Fruit fly (Drosophila melanogaster) whole organism, pupa: ENCODE data around the gene CG18281.

ENCODE experiments used
- CG12605 ChIP-seq: fragments of 200-800 bp; sonication (Bioruptor generic); IDR thresholded peaks from 2 replicates; pipeline ENCODE4 v1.3.6; 2022; ENCODE audit warnings: missing biosample characterization, missing genetic modification characterization
- CG32121 ChIP-seq: fragments of 200-800 bp; sonication (Bioruptor generic); IDR thresholded peaks from 2 replicates; pipeline ENCODE4 v1.3.6; 2022; ENCODE audit warnings: missing biosample characterization, missing genetic modification characterization
- CG8301 ChIP-seq: fragments of 200-800 bp; sonication (Bioruptor generic); optimal IDR thresholded peaks from 2 replicates; lab custom pipeline; 2018; ENCODE audit warnings: missing biosample characterization, mild to moderate bottlenecking, missing genetic modification characterization
- Pif1A ChIP-seq: fragments of 200-800 bp; sonication (Bioruptor generic); optimal IDR thresholded peaks from 3 replicates; lab custom pipeline; 2016; ENCODE audit warnings: missing biosample characterization, missing genetic modification characterization
- Snoo ChIP-seq: fragments of 200-800 bp; sonication (Bioruptor generic); optimal IDR thresholded peaks from 3 replicates; lab custom pipeline; 2017; ENCODE audit warnings: missing biosample characterization, mild to moderate bottlenecking, missing genetic modification characterization, inconsistent platforms
- fd96Ca ChIP-seq: fragments of 200-800 bp; sonication (Bioruptor generic); IDR thresholded peaks from 3 replicates; pipeline ENCODE4 v1.3.6; 2022; ENCODE audit warnings: missing biosample characterization, missing genetic modification characterization
- gl ChIP-seq: fragments of 200-800 bp; sonication (Bioruptor generic); optimal IDR thresholded peaks from 2 replicates; lab custom pipeline; 2018; ENCODE audit warnings: missing biosample characterization, mild to moderate bottlenecking, missing genetic modification characterization

DNA sequence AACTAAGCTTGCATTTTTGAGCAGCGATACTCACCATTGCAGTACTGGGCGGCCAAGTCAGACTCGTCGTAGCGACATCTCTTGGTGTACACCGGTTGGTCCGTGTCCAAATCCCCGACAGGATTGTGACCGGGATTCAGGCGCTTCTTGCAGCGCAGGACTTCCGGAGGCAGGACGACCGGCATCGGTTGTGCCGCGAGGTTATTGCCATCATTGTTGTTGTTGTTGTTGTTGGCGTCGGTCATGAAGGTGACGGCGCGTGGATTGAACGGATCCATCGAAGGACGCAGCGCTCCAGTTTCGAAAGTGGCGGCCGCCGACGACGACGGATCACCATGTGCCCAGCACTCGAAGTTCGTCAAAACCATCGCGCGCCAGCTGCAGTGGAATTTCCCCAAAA is 27.0 kb upstream of the CG18281 start:
- TF ChIP-seq CG12605 (GFP tag; lab: Robert Waterston, UW): no peak
- TF ChIP-seq Snoo (tag; lab: Kevin White, UChicago): no peak
- TF ChIP-seq Pif1A (GFP tag; lab: Kevin White, UChicago): no peak
- TF ChIP-seq CG32121 (GFP tag; lab: Robert Waterston, UW): no peak
- TF ChIP-seq fd96Ca: no peak
- no peak for TF ChIP-seq gl (tag; lab: Kevin White, UChicago)
- TF ChIP-seq CG8301 (tag; lab: Kevin White, UChicago): no peak
